Fruit fly (Drosophila melanogaster): ENCODE measurements around the gene TORIP.
"Not testable (repeated sequence)": the region's sequence is repeated elsewhere in the genome, so short reads cannot be mapped to it uniquely, and the experiment has no call there.

dm6 chr3L:19760109-19760508 lies 44.8 kb downstream of the TORIP start, which contains the start of gene Vtld:
- not testable (repeated sequence) for TF ChIP-seq CG8478 (optimal IDR thresholded peaks at IDR 0.05); pan (optimal IDR thresholded peaks at IDR 0.05); usp (GFP tag; optimal IDR thresholded peaks at IDR 0.05); psq (optimal IDR thresholded peaks at IDR 0.05); EcR (GFP tag; optimal IDR thresholded peaks at IDR 0.05)

Measured in whole organism.